Worm (Caenorhabditis elegans) whole organism, L3 larva: Measurements from ENCODE around the gene nsph-1.1.

ENCODE experiments used
- aly-2 ChIP-seq: fragments of 150-350 bp; optimal IDR thresholded peaks from 2 replicates; lab custom pipeline; 2014; ENCODE audit warnings: missing biosample characterization, missing genetic modification characterization
- ceh-16 ChIP-seq: sonication (generic microtip); optimal IDR thresholded peaks from 2 replicates; lab custom pipeline; 2017; ENCODE audit warnings: missing biosample characterization, missing genetic modification characterization
- ceh-9 ChIP-seq: sonication (generic microtip); optimal IDR thresholded peaks from 2 replicates; lab custom pipeline; 2018; ENCODE audit warnings: missing biosample characterization, missing genetic modification characterization
- elt-1 ChIP-seq: fragments of 150-350 bp; optimal IDR thresholded peaks from 2 replicates; lab custom pipeline; 2014; ENCODE audit warnings: missing biosample characterization, missing genetic modification characterization
- elt-3 ChIP-seq, 3 experiments: fragments of 150-350 bp in 1 of 3; sonication (generic microtip) in 2 of 3; optimal IDR thresholded peaks; 2 replicates in 2 of 3; 4 replicates in 1 of 3; lab custom pipeline; 2014 to 2017; ENCODE audit warnings: missing biosample characterization in 3 of 3, missing genetic modification characterization in 3 of 3
- fkh-10 ChIP-seq: sonication (generic microtip); optimal IDR thresholded peaks from 2 replicates; lab custom pipeline; 2017; ENCODE audit warnings: missing biosample characterization, missing genetic modification reagents, missing genetic modification characterization
- nhr-11 ChIP-seq: fragments of 150-350 bp; optimal IDR thresholded peaks from 2 replicates; lab custom pipeline; 2014; ENCODE audit warnings: missing biosample characterization, missing genetic modification characterization
- nhr-237 ChIP-seq: fragments of 150-350 bp; optimal IDR thresholded peaks from 2 replicates; lab custom pipeline; 2014; ENCODE audit warnings: missing biosample characterization, missing genetic modification characterization
- nhr-25 ChIP-seq: sonication (generic microtip); optimal IDR thresholded peaks from 2 replicates; lab custom pipeline; 2017; ENCODE audit warnings: missing biosample characterization, missing genetic modification characterization
- nhr-28 ChIP-seq: fragments of 150-350 bp; optimal IDR thresholded peaks from 2 replicates; lab custom pipeline; 2014; ENCODE audit warnings: missing biosample characterization, missing genetic modification characterization
- nhr-77 ChIP-seq: fragments of 150-350 bp; optimal IDR thresholded peaks from 2 replicates; lab custom pipeline; 2014; ENCODE audit warnings: missing biosample characterization, missing genetic modification characterization
- snpc-4 ChIP-seq: fragments of 150-350 bp; optimal IDR thresholded peaks from 2 replicates; lab custom pipeline; 2014; ENCODE audit warnings: missing biosample characterization, missing genetic modification characterization
- tbx-2 ChIP-seq: sonication (generic microtip); optimal IDR thresholded peaks from 2 replicates; lab custom pipeline; 2016; ENCODE audit warnings: mild to moderate bottlenecking, missing genetic modification characterization, missing compliant biosample characterization

DNA sequence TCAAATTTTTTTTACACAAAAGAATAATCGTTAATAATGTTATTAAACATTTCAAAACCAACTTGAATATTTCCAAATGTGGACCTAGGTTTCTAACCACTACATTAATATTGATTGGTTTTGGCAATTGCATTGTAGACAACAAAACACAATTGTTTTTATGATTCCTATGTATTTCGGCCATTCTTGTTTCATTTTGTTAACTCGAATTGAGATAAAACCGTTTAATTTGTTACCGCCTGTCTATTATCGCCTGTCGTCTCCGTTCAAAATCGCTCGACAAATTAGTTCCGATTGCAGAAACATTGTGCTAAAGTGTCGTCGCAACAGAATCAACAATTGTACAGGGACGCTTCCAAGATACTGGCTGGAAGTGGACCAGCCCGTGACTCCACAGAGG, 4.1 kb downstream of the nsph-1.1 start, which contains the start of gene let-19:
- TF ChIP-seq fkh-10 (GFP tag; lab: Kevin White, UChicago) (no peak), elt-3 (tag; optimal IDR thresholded peaks at IDR 0.05; lab: Kevin White, UChicago) (no peak), nhr-77 (tag; lab: Kevin White, UChicago) (no peak), elt-1 (tag; lab: Kevin White, UChicago) (no peak), snpc-4 (tag; lab: Kevin White, UChicago) (no peak), nhr-11 (tag; lab: Kevin White, UChicago) (no peak), nhr-25 (tag; lab: Kevin White, UChicago) (no peak), nhr-28 (tag; lab: Kevin White, UChicago) (no peak), aly-2 (tag; lab: Kevin White, UChicago) (no peak), nhr-237 (tag; lab: Kevin White, UChicago) (no peak), tbx-2 (tag; lab: Kevin White, UChicago) (no peak), ceh-16 (tag; lab: Kevin White, UChicago) (no peak), ceh-9 (no peak)
